Fruit fly (Drosophila melanogaster) whole organism, embryonic: ENCODE results near the gene CG34135.
A peak's percentile ranks its signal among the peaks of the same experiment; 100 is the strongest.

ENCODE experiments used
- B-H1 ChIP-seq: fragments of 200-800 bp; sonication (Bioruptor generic); IDR thresholded peaks from 3 replicates; pipeline ENCODE4 v1.3.6; 2022; ENCODE audit warnings: missing biosample characterization, missing genetic modification characterization
- BtbVII ChIP-seq: fragments of 200-800 bp; sonication (Bioruptor generic); optimal IDR thresholded peaks from 3 replicates; lab custom pipeline; 2017; ENCODE audit warnings: missing biosample characterization, mild to moderate bottlenecking, missing genetic modification characterization
- CG10565 ChIP-seq: fragments of 200-800 bp; sonication (Bioruptor generic); optimal IDR thresholded peaks from 3 replicates; lab custom pipeline; 2016; ENCODE audit warnings: missing biosample characterization, mild to moderate bottlenecking, missing genetic modification characterization
- CG11093 ChIP-seq: fragments of 200-800 bp; sonication (Bioruptor generic); IDR thresholded peaks from 3 replicates; pipeline ENCODE4 v1.3.6; 2022; ENCODE audit warnings: missing biosample characterization, missing genetic modification characterization
- CG14014 ChIP-seq: fragments of 200-800 bp; sonication (Bioruptor generic); IDR thresholded peaks from 2 replicates; pipeline ENCODE4 v1.3.6; 2022; ENCODE audit warnings: missing biosample characterization, missing genetic modification characterization
- CG17912 ChIP-seq: fragments of 200-800 bp; sonication (Bioruptor generic); optimal IDR thresholded peaks from 2 replicates; lab custom pipeline; 2018; ENCODE audit warnings: missing biosample characterization, mild to moderate bottlenecking, missing genetic modification characterization
- CG18599 ChIP-seq: fragments of 200-800 bp; sonication (Bioruptor generic); optimal IDR thresholded peaks from 3 replicates; lab custom pipeline; 2017; ENCODE audit warnings: missing biosample characterization, missing genetic modification characterization, mild to moderate bottlenecking, moderate library complexity, missing genetic modification reagents
- CG2116 ChIP-seq: fragments of 200-800 bp; sonication (Bioruptor generic); optimal IDR thresholded peaks from 3 replicates; lab custom pipeline; 2018; ENCODE audit warnings: missing biosample characterization, mild to moderate bottlenecking, missing genetic modification characterization
- CG2202 ChIP-seq: fragments of 200-800 bp; sonication (Bioruptor generic); optimal IDR thresholded peaks from 2 replicates; lab custom pipeline; 2018; ENCODE audit warnings: missing biosample characterization, mild to moderate bottlenecking, missing genetic modification characterization
- CG3281 ChIP-seq: fragments of 200-800 bp; sonication (Bioruptor generic); optimal IDR thresholded peaks from 3 replicates; lab custom pipeline; 2017; ENCODE audit warnings: missing biosample characterization, mild to moderate bottlenecking, missing genetic modification characterization
- CG34376 ChIP-seq: fragments of 200-800 bp; sonication (Bioruptor generic); optimal IDR thresholded peaks from 2 replicates; lab custom pipeline; 2018; ENCODE audit warnings: missing biosample characterization, mild to moderate bottlenecking, missing genetic modification characterization
- CG5953 ChIP-seq: fragments of 200-800 bp; sonication (Bioruptor generic); IDR thresholded peaks from 2 replicates; pipeline ENCODE4 v1.3.6; 2022; ENCODE audit warnings: missing biosample characterization, missing genetic modification characterization
- CG7928 ChIP-seq: fragments of 200-800 bp; sonication (Bioruptor generic); optimal IDR thresholded peaks from 2 replicates; lab custom pipeline; 2017; ENCODE audit warnings: missing biosample characterization, mild to moderate bottlenecking, missing genetic modification characterization
- CG7987 ChIP-seq: fragments of 200-800 bp; sonication (Bioruptor generic); optimal IDR thresholded peaks from 2 replicates; lab custom pipeline; 2018; ENCODE audit warnings: missing biosample characterization, mild to moderate bottlenecking, missing genetic modification characterization, moderate library complexity
- CG8388 ChIP-seq: fragments of 200-800 bp; sonication (Bioruptor generic); optimal IDR thresholded peaks from 2 replicates; lab custom pipeline; 2019; ENCODE audit warnings: missing biosample characterization, mild to moderate bottlenecking, missing genetic modification characterization, moderate library complexity
- CG8478 ChIP-seq: fragments of >200 bp; optimal IDR thresholded peaks from 2 replicates; lab custom pipeline; 2018
- CG8924 ChIP-seq: fragments of 200-800 bp; optimal IDR thresholded peaks from 3 replicates; lab custom pipeline; 2019; ENCODE audit warnings: missing biosample characterization, mild to moderate bottlenecking, missing genetic modification characterization, moderate library complexity
- CG8944 ChIP-seq: fragments of 200-800 bp; sonication (Bioruptor generic); optimal IDR thresholded peaks from 3 replicates; lab custom pipeline; 2016; ENCODE audit warnings: missing biosample characterization, missing genetic modification characterization
- CG9437 ChIP-seq: fragments of 200-800 bp; sonication (Bioruptor generic); optimal IDR thresholded peaks from 2 replicates; lab custom pipeline; 2018; ENCODE audit warnings: missing biosample characterization, mild to moderate bottlenecking, missing genetic modification characterization
- Doc3 ChIP-seq: fragments of 200-800 bp; sonication (Bioruptor generic); IDR thresholded peaks from 3 replicates; pipeline ENCODE4 v1.3.6; 2022; ENCODE audit warnings: missing biosample characterization, missing genetic modification characterization; ENCODE audit not compliant: partially characterized antibody
- Gug ChIP-seq: fragments of 200-800 bp; sonication (Bioruptor generic); IDR thresholded peaks from 4 replicates; pipeline ENCODE4 v1.3.6; 2022; ENCODE audit warnings: missing biosample characterization, missing genetic modification characterization
- Hmr ChIP-seq: fragments of 200-800 bp; sonication (Bioruptor generic); optimal IDR thresholded peaks from 3 replicates; lab custom pipeline; 2017; ENCODE audit warnings: mild to moderate bottlenecking, missing biosample characterization, missing genetic modification reagents, missing genetic modification characterization
- Hr3 ChIP-seq: fragments of 200-800 bp; sonication (Bioruptor generic); optimal IDR thresholded peaks from 3 replicates; lab custom pipeline; 2016; ENCODE audit warnings: missing biosample characterization, missing genetic modification characterization
- Hr51 ChIP-seq, 2 experiments: fragments of 200-800 bp; sonication (Bioruptor generic); optimal IDR thresholded peaks; 2 replicates in 1 of 2; 3 replicates in 1 of 2; lab custom pipeline; 2016 to 2018; ENCODE audit warnings: missing biosample characterization in 2 of 2, missing genetic modification characterization in 2 of 2, mild to moderate bottlenecking in 1 of 2, moderate library complexity in 1 of 2
- MBD-R2 ChIP-seq: fragments of 200-800 bp; sonication (Bioruptor generic); IDR thresholded peaks from 2 replicates; pipeline ENCODE4 v1.3.6; 2022; ENCODE audit warnings: missing biosample characterization, missing genetic modification characterization
- Max ChIP-seq: fragments of 200-800 bp; sonication (Bioruptor generic); optimal IDR thresholded peaks from 2 replicates; lab custom pipeline; 2016; ENCODE audit warnings: missing biosample characterization, mild to moderate bottlenecking, missing genetic modification characterization
- Meics ChIP-seq: fragments of 200-800 bp; sonication (Bioruptor generic); optimal IDR thresholded peaks from 2 replicates; lab custom pipeline; 2017; ENCODE audit warnings: missing biosample characterization, mild to moderate bottlenecking, missing genetic modification characterization
- Nf-YC ChIP-seq: fragments of 200-800 bp; optimal IDR thresholded peaks from 3 replicates; lab custom pipeline; 2019; ENCODE audit warnings: missing biosample characterization, mild to moderate bottlenecking, missing genetic modification characterization, moderate library complexity
- Usf ChIP-seq: fragments of 200-800 bp; sonication (Bioruptor generic); optimal IDR thresholded peaks from 2 replicates; lab custom pipeline; 2017; ENCODE audit warnings: missing genotype, missing biosample characterization, missing genetic modification characterization
- YL-1 ChIP-seq: fragments of 200-800 bp; sonication (Bioruptor generic); optimal IDR thresholded peaks from 3 replicates; lab custom pipeline; 2017; ENCODE audit warnings: missing biosample characterization, mild to moderate bottlenecking, missing genetic modification characterization
- ap ChIP-seq: fragments of 200-800 bp; sonication (Bioruptor generic); IDR thresholded peaks from 2 replicates; pipeline ENCODE4 v1.3.6; 2022; ENCODE audit warnings: missing biosample characterization, missing genetic modification characterization
- ase ChIP-seq: fragments of 200-800 bp; sonication (Bioruptor generic); IDR thresholded peaks from 3 replicates; pipeline ENCODE4 v1.3.6; 2022; ENCODE audit warnings: missing biosample characterization, missing genetic modification characterization
- az2 ChIP-seq: fragments of 200-800 bp; sonication (Bioruptor generic); optimal IDR thresholded peaks from 3 replicates; lab custom pipeline; 2016; ENCODE audit warnings: missing biosample characterization, missing genetic modification characterization
- corto ChIP-seq: fragments of 200-800 bp; sonication (Bioruptor generic); optimal IDR thresholded peaks from 2 replicates; lab custom pipeline; 2016; ENCODE audit warnings: missing biosample characterization, mild to moderate bottlenecking, missing genetic modification characterization, moderate library complexity
- crol ChIP-seq: fragments of 200-800 bp; sonication (Bioruptor generic); IDR thresholded peaks from 2 replicates; pipeline ENCODE4 v1.3.6; 2022; ENCODE audit warnings: missing biosample characterization, missing genetic modification characterization
- da ChIP-seq: fragments of 200-800 bp; sonication (Bioruptor generic); optimal IDR thresholded peaks from 2 replicates; lab custom pipeline; 2016; ENCODE audit warnings: missing biosample characterization, missing genetic modification characterization
- dan ChIP-seq: fragments of 200-800 bp; sonication (Bioruptor generic); IDR thresholded peaks from 2 replicates; pipeline ENCODE4 v1.3.6; 2022; ENCODE audit warnings: missing biosample characterization, missing genetic modification characterization
- dm ChIP-seq: fragments of 200-800 bp; sonication (Bioruptor generic); optimal IDR thresholded peaks from 3 replicates; lab custom pipeline; 2016; ENCODE audit warnings: missing biosample characterization, missing genetic modification characterization
- exex ChIP-seq: fragments of 200-800 bp; sonication (Bioruptor generic); optimal IDR thresholded peaks from 4 replicates; lab custom pipeline; 2018; ENCODE audit warnings: missing biosample characterization, mild to moderate bottlenecking, missing genetic modification characterization, moderate library complexity
- fd102C ChIP-seq: fragments of 200-800 bp; sonication (Bioruptor generic); optimal IDR thresholded peaks from 2 replicates; lab custom pipeline; 2018; ENCODE audit warnings: missing biosample characterization, mild to moderate bottlenecking, missing genetic modification characterization, moderate library complexity
- kni ChIP-seq: fragments of 200-800 bp; sonication (Bioruptor generic); optimal IDR thresholded peaks from 3 replicates; lab custom pipeline; 2017; ENCODE audit warnings: mild to moderate bottlenecking, missing biosample characterization, missing genetic modification reagents, missing genetic modification characterization
- lilli ChIP-seq: fragments of 200-800 bp; sonication (Bioruptor generic); optimal IDR thresholded peaks from 3 replicates; lab custom pipeline; 2016; ENCODE audit warnings: missing biosample characterization, missing genetic modification characterization
- mirr ChIP-seq: fragments of 200-800 bp; sonication (Bioruptor generic); optimal IDR thresholded peaks from 3 replicates; lab custom pipeline; 2018; ENCODE audit warnings: missing biosample characterization, mild to moderate bottlenecking, missing genetic modification characterization
- nau ChIP-seq: fragments of 200-800 bp; sonication (Bioruptor generic); optimal IDR thresholded peaks from 3 replicates; lab custom pipeline; 2017; ENCODE audit warnings: missing biosample characterization, mild to moderate bottlenecking, missing genetic modification characterization, missing genetic modification reagents
- oc ChIP-seq: fragments of 200-800 bp; sonication (Bioruptor generic); optimal IDR thresholded peaks from 2 replicates; lab custom pipeline; 2018; ENCODE audit warnings: missing biosample characterization, mild to moderate bottlenecking, missing genetic modification characterization, moderate library complexity
- odd ChIP-seq: fragments of 200-800 bp; sonication (Bioruptor generic); optimal IDR thresholded peaks from 2 replicates; lab custom pipeline; 2017; ENCODE audit warnings: missing biosample characterization, mild to moderate bottlenecking, missing genetic modification characterization
- slbo ChIP-seq: fragments of 200-800 bp; sonication (Bioruptor generic); IDR thresholded peaks from 2 replicates; pipeline ENCODE4 v1.3.6; 2022; ENCODE audit warnings: missing biosample characterization, missing genetic modification characterization
- tgo ChIP-seq: fragments of 200-800 bp; sonication (Bioruptor generic); IDR thresholded peaks from 3 replicates; pipeline ENCODE4 v1.3.6; 2022; ENCODE audit warnings: missing biosample characterization, missing genetic modification characterization
- tx ChIP-seq: fragments of 200-800 bp; sonication (Bioruptor generic); optimal IDR thresholded peaks from 2 replicates; lab custom pipeline; 2016; ENCODE audit warnings: missing biosample characterization, missing genetic modification characterization
- vfl ChIP-seq: fragments of 200-800 bp; sonication (Bioruptor generic); optimal IDR thresholded peaks from 2 replicates; lab custom pipeline; 2016; ENCODE audit warnings: missing biosample characterization, missing genetic modification characterization
- zfh1 ChIP-seq: fragments of 200-800 bp; sonication (Bioruptor generic); IDR thresholded peaks from 3 replicates; pipeline ENCODE4 v1.3.6; 2022; ENCODE audit warnings: missing biosample characterization, missing genetic modification characterization

The CG34135 gene

DNA sequence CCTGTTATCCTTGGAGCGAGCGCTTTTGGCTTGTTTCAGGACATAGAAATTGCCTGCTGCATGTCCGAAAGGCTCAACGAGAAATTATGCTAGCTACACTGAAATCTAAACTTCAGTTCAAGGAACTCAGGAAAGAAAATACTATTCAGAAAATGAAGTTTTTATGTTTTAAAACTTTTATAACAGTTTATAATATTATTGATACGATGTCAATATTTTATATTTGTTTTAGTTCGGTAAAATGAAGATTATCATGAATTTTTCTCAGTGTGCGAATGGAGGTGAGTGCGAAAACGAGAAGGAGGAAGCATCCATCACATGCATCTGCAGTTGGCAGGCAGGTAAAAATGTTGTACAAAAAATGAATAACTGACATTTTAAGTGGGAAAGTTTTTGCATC, 21.6 kb downstream of the CG34135 start (continued):
- TF ChIP-seq crol (GFP tag; lab: Robert Waterston, UW) (no peak), CG2202 (no peak), Hr51 (GFP tag; optimal IDR thresholded peaks at IDR 0.05; lab: Kevin White, UChicago) (peak in 1 of 2 experiments; percentile 80), Hmr (GFP tag; lab: Kevin White, UChicago) (no peak), Doc3 (GFP tag; lab: Robert Waterston, UW) (no peak), CG14014 (GFP tag; lab: Robert Waterston, UW) (0 out of 2 replicates have a peak, but pooled peaks have one; percentile 23), ase (GFP tag; lab: Robert Waterston, UW) (peak; percentile 48; the same call in 1 of the 3 replicates), CG7928 (GFP tag; lab: Kevin White, UChicago) (no peak), Max (GFP tag; lab: Kevin White, UChicago) (peak; percentile 65), mirr (no peak), vfl (no peak), CG8924 (tag; lab: Kevin White, UChicago) (peak; percentile 71), Nf-YC (tag; lab: Kevin White, UChicago) (no peak), corto (GFP tag; lab: Kevin White, UChicago) (no peak), az2 (GFP tag; lab: Kevin White, UChicago) (peak; percentile 66), Gug (GFP tag; lab: Robert Waterston, UW) (no peak), Hr3 (GFP tag; lab: Kevin White, UChicago) (peak; percentile 49), dan (GFP tag; lab: Robert Waterston, UW) (no peak), B-H1 (GFP tag; lab: Robert Waterston, UW) (peak; percentile 31; the same call in 2 of the 3 replicates), da (no peak), BtbVII (GFP tag; lab: Kevin White, UChicago) (no peak), CG8944 (GFP tag; lab: Kevin White, UChicago) (no peak), MBD-R2 (peak; percentile 15; the same call in 1 of the 2 replicates), lilli (GFP tag; lab: Kevin White, UChicago) (peak; percentile 58), CG8388 (GFP tag; lab: Kevin White, UChicago) (peak; percentile 80), CG11093 (GFP tag; lab: Robert Waterston, UW) (peak; percentile 54; the same call in 2 of the 3 replicates), odd (GFP tag; lab: Kevin White, UChicago) (no peak), CG9437 (GFP tag; lab: Kevin White, UChicago) (no peak), ap (GFP tag; lab: Robert Waterston, UW) (peak; percentile 64), tx (GFP tag; lab: Kevin White, UChicago) (no peak), zfh1 (GFP tag; lab: Robert Waterston, UW) (peak; percentile 64; the same call in 1 of the 3 replicates), oc (tag; lab: Kevin White, UChicago) (peak; percentile 38), CG17912 (GFP tag; lab: Kevin White, UChicago) (no peak), dm (no peak), kni (GFP tag; lab: Kevin White, UChicago) (no peak), nau (GFP tag; lab: Kevin White, UChicago) (no peak), slbo (peak; percentile 54; the same call in 1 of the 2 replicates), CG10565 (GFP tag; lab: Kevin White, UChicago) (no peak), YL-1 (GFP tag; lab: Kevin White, UChicago) (no peak), CG34376 (GFP tag; lab: Kevin White, UChicago) (no peak), Usf (GFP tag; lab: Kevin White, UChicago) (no peak), CG7987 (GFP tag; lab: Kevin White, UChicago) (no peak), tgo (GFP tag; lab: Robert Waterston, UW) (peak; percentile 60), exex (tag; lab: Kevin White, UChicago) (no peak), CG2116 (GFP tag; lab: Kevin White, UChicago) (peak; percentile 13), CG8478 (lab: Kevin White, UChicago) (no peak), CG5953 (GFP tag; lab: Robert Waterston, UW) (no peak; the same call in 1 of the 2 replicates), Meics (GFP tag; lab: Kevin White, UChicago) (peak; percentile 46), fd102C (GFP tag; lab: Kevin White, UChicago) (peak; percentile 25), CG3281 (GFP tag; lab: Kevin White, UChicago) (peak; percentile 38), CG18599 (GFP tag; lab: Kevin White, UChicago) (peak; percentile 57)
